Worm (Caenorhabditis elegans) whole organism, young adult: ENCODE results near the gene Y41C4A.8.

Experiments used
- B0035.1 ChIP-seq: sonication (generic microtip); optimal IDR thresholded peaks from 2 replicates; lab custom pipeline; 2016; ENCODE audit warnings: missing genetic modification characterization, mild to moderate bottlenecking, missing compliant biosample characterization, missing genotype, missing genetic modification reagents
- C17E4.6 ChIP-seq: fragments of 200-800 bp; sonication (Bioruptor generic); IDR thresholded peaks from 2 replicates; pipeline ENCODE4 v1.3.6; 2022; ENCODE audit warnings: missing genetic modification reagents, missing genetic modification characterization, missing compliant biosample characterization
- F10E7.11 ChIP-seq: sonication (generic microtip); optimal IDR thresholded peaks from 2 replicates; lab custom pipeline; 2017; ENCODE audit warnings: mild to moderate bottlenecking, missing genetic modification characterization, moderate library complexity, missing compliant biosample characterization
- F23B12.7 ChIP-seq: sonication (generic microtip); optimal IDR thresholded peaks from 2 replicates; lab custom pipeline; 2017; ENCODE audit warnings: missing genetic modification characterization, mild to moderate bottlenecking, missing compliant biosample characterization, antibody characterized with exemption, moderate library complexity; ENCODE audit not compliant: insufficient read depth
- F37B4.10 ChIP-seq: fragments of 200-800 bp; sonication (Bioruptor generic); IDR thresholded peaks from 2 replicates; pipeline ENCODE4 v1.3.6; 2022; ENCODE audit warnings: missing genetic modification characterization, missing compliant biosample characterization
- F55B11.4 ChIP-seq: sonication (generic microtip); optimal IDR thresholded peaks from 2 replicates; lab custom pipeline; 2016; ENCODE audit warnings: missing compliant biosample characterization, missing genetic modification characterization, borderline replicate concordance; ENCODE audit not compliant: insufficient read depth
- F57A8.1 ChIP-seq: fragments of 200-800 bp; sonication (Bioruptor generic); optimal IDR thresholded peaks from 2 replicates; lab custom pipeline; 2018; ENCODE audit warnings: mild to moderate bottlenecking, missing genetic modification characterization, moderate library complexity, missing compliant biosample characterization
- Y53G8AR.9 ChIP-seq: fragments of 200-800 bp; sonication (Bioruptor generic); conservative IDR thresholded peaks from 2 replicates; pipeline ENCODE4 v1.3.6; 2022; ENCODE audit warnings: missing genetic modification reagents, missing genetic modification characterization, missing compliant biosample characterization
- Y56A3A.18 ChIP-seq: fragments of 200-800 bp; sonication (Bioruptor generic); IDR thresholded peaks from 2 replicates; pipeline ENCODE4 v1.3.6; 2022; ENCODE audit warnings: missing genetic modification reagents, missing genetic modification characterization, missing compliant biosample characterization
- Y95B8A.8 ChIP-seq: fragments of 200-800 bp; sonication (Bioruptor generic); IDR thresholded peaks from 2 replicates; pipeline ENCODE4 v1.3.6; 2022; ENCODE audit warnings: missing genetic modification reagents, missing genetic modification characterization, missing compliant biosample characterization
- aptf-2 ChIP-seq: fragments of 200-800 bp; sonication (Bioruptor generic); conservative IDR thresholded peaks from 2 replicates; pipeline ENCODE4 v1.3.6; 2022; ENCODE audit warnings: missing genetic modification reagents, missing genetic modification characterization, missing compliant biosample characterization
- aptf-3 ChIP-seq: fragments of 200-800 bp; sonication (Bioruptor generic); IDR thresholded peaks from 2 replicates; pipeline ENCODE4 v1.3.6; 2022; ENCODE audit warnings: missing genetic modification characterization, missing compliant biosample characterization
- attf-6 ChIP-seq: fragments of 200-800 bp; sonication (Bioruptor generic); IDR thresholded peaks from 2 replicates; pipeline ENCODE4 v1.3.6; 2022; ENCODE audit warnings: missing genetic modification reagents, missing genetic modification characterization, missing compliant biosample characterization
- ccch-3 ChIP-seq: fragments of 200-800 bp; sonication (Bioruptor generic); optimal IDR thresholded peaks from 2 replicates; lab custom pipeline; 2018; ENCODE audit warnings: mild to moderate bottlenecking, missing genetic modification characterization, missing compliant biosample characterization
- ceh-100 ChIP-seq: fragments of 200-800 bp; sonication (Bioruptor generic); IDR thresholded peaks from 2 replicates; pipeline ENCODE4 v1.3.6; 2022; ENCODE audit warnings: missing genetic modification reagents, missing genetic modification characterization, missing compliant biosample characterization
- ceh-58 ChIP-seq: fragments of 200-800 bp; sonication (Bioruptor generic); IDR thresholded peaks from 2 replicates; pipeline ENCODE4 v1.3.6; 2022; ENCODE audit warnings: missing genetic modification characterization, missing compliant biosample characterization
- chd-7 ChIP-seq: sonication (generic microtip); optimal IDR thresholded peaks from 2 replicates; lab custom pipeline; 2016; ENCODE audit warnings: mild to moderate bottlenecking, missing genetic modification characterization, moderate library complexity, missing compliant biosample characterization
- dpff-1 ChIP-seq: sonication (generic microtip); optimal IDR thresholded peaks from 2 replicates; lab custom pipeline; 2017; ENCODE audit warnings: mild to moderate bottlenecking, missing genetic modification characterization, missing compliant biosample characterization
- dpl-1 ChIP-seq: fragments of 150-350 bp; optimal IDR thresholded peaks from 2 replicates; lab custom pipeline; 2014; ENCODE audit warnings: missing biosample characterization, missing genetic modification reagents, missing genetic modification characterization
- egrh-3 ChIP-seq: fragments of 200-800 bp; sonication (Bioruptor generic); IDR thresholded peaks from 2 replicates; pipeline ENCODE4 v1.3.6; 2022; ENCODE audit warnings: missing genetic modification reagents, missing genetic modification characterization, missing compliant biosample characterization
- ets-4 ChIP-seq: fragments of 200-800 bp; sonication (Bioruptor generic); optimal IDR thresholded peaks from 2 replicates; lab custom pipeline; 2018; ENCODE audit warnings: mild to moderate bottlenecking, missing genetic modification characterization, missing compliant biosample characterization
- him-1 ChIP-seq: sonication (generic microtip); optimal IDR thresholded peaks from 2 replicates; lab custom pipeline; 2016; ENCODE audit warnings: missing genotype, missing genetic modification reagents, missing genetic modification characterization, missing compliant biosample characterization
- hlh-12 ChIP-seq: sonication (generic microtip); optimal IDR thresholded peaks from 2 replicates; lab custom pipeline; 2016; ENCODE audit warnings: missing genetic modification characterization, missing compliant biosample characterization
- hmg-1.2 ChIP-seq: fragments of 200-800 bp; sonication (Bioruptor generic); IDR thresholded peaks from 2 replicates; pipeline ENCODE4 v1.3.6; 2022; ENCODE audit warnings: missing genetic modification reagents, missing genetic modification characterization, missing compliant biosample characterization
- let-526 ChIP-seq: fragments of 200-800 bp; sonication (Bioruptor generic); IDR thresholded peaks from 2 replicates; pipeline ENCODE4 v1.3.6; 2022; ENCODE audit warnings: missing genetic modification reagents, missing genetic modification characterization, missing compliant biosample characterization
- madf-6 ChIP-seq: fragments of 200-800 bp; sonication (Bioruptor generic); IDR thresholded peaks from 2 replicates; pipeline ENCODE4 v1.3.6; 2022; ENCODE audit warnings: missing genetic modification reagents, missing genetic modification characterization, missing compliant biosample characterization
- mcd-1 ChIP-seq: fragments of 200-800 bp; sonication (Bioruptor generic); IDR thresholded peaks from 2 replicates; pipeline ENCODE4 v1.3.6; 2022; ENCODE audit warnings: missing genetic modification reagents, missing genetic modification characterization, missing compliant biosample characterization
- mxl-1 ChIP-seq: sonication (generic microtip); optimal IDR thresholded peaks from 2 replicates; lab custom pipeline; 2016; ENCODE audit warnings: missing genetic modification characterization, missing compliant biosample characterization
- nfyb-1 ChIP-seq: fragments of 200-800 bp; sonication (Bioruptor generic); IDR thresholded peaks from 2 replicates; pipeline ENCODE4 v1.3.6; 2022; ENCODE audit warnings: missing genetic modification reagents, missing genetic modification characterization, missing compliant biosample characterization
- nhr-80 ChIP-seq: sonication (generic microtip); optimal IDR thresholded peaks from 2 replicates; lab custom pipeline; 2016; ENCODE audit warnings: missing genetic modification characterization, missing compliant biosample characterization
- pbrm-1 ChIP-seq: fragments of 200-800 bp; sonication (Bioruptor generic); IDR thresholded peaks from 2 replicates; pipeline ENCODE4 v1.3.6; 2022; ENCODE audit warnings: missing genetic modification reagents, missing genetic modification characterization, missing compliant biosample characterization
- pha-4 ChIP-seq: fragments of 150-350 bp; sonication (generic microtip); optimal IDR thresholded peaks from 2 replicates; lab custom pipeline; 2014; ENCODE audit warnings: missing biosample characterization, missing genetic modification reagents, missing genetic modification characterization
- rcor-1 ChIP-seq: fragments of 200-800 bp; sonication (Bioruptor generic); IDR thresholded peaks from 2 replicates; pipeline ENCODE4 v1.3.6; 2022; ENCODE audit warnings: missing genetic modification reagents, missing genetic modification characterization, missing compliant biosample characterization
- sdz-38 ChIP-seq: sonication (generic microtip); optimal IDR thresholded peaks from 2 replicates; lab custom pipeline; 2016; ENCODE audit warnings: missing genotype, missing genetic modification characterization, missing compliant biosample characterization
- snpc-4 ChIP-seq, 5 experiments: fragments of 150-350 bp in 1 of 5; sonication (generic microtip) in 4 of 5; optimal IDR thresholded peaks; 2 replicates each; lab custom pipeline; 2014 to 2018; ENCODE audit warnings: missing genetic modification characterization in 5 of 5, missing biosample characterization in 3 of 5, antibody characterized with exemption in 2 of 5, mild to moderate bottlenecking in 2 of 5, missing compliant biosample characterization in 2 of 5, missing genotype in 2 of 5, moderate library complexity in 2 of 5, missing genetic modification reagents in 1 of 5
- tbx-9 ChIP-seq: sonication (generic microtip); optimal IDR thresholded peaks from 2 replicates; lab custom pipeline; 2016; ENCODE audit warnings: borderline replicate concordance, missing genetic modification characterization, inconsistent platforms, missing compliant biosample characterization
- unc-130 ChIP-seq: sonication (generic microtip); optimal IDR thresholded peaks from 2 replicates; lab custom pipeline; 2016; ENCODE audit warnings: missing genetic modification reagents, missing genetic modification characterization, missing compliant biosample characterization
- xnd-1 ChIP-seq: sonication (generic microtip); optimal IDR thresholded peaks from 2 replicates; lab custom pipeline; 2016; ENCODE audit warnings: missing genotype, missing genetic modification reagents, missing genetic modification characterization, missing compliant biosample characterization
- zfh-2 ChIP-seq: fragments of 200-800 bp; sonication (Bioruptor generic); conservative IDR thresholded peaks from 2 replicates; pipeline ENCODE4 v1.3.6; 2022; ENCODE audit warnings: missing genetic modification reagents, missing genetic modification characterization, missing compliant biosample characterization
- ztf-3 ChIP-seq: fragments of 200-800 bp; sonication (Bioruptor generic); optimal IDR thresholded peaks from 2 replicates; lab custom pipeline; 2018; ENCODE audit warnings: mild to moderate bottlenecking, missing genetic modification characterization, missing compliant biosample characterization

Y41C4A.8 gene

ce11 chrIII:11731491-11731890, 22.9 kb upstream of the Y41C4A.8 start:
- TF ChIP-seq madf-6 (GFP tag; lab: Robert Waterston, UW), result no peak
- TF ChIP-seq F57A8.1 (GFP tag; lab: Kevin White, UChicago), result no peak
- no peak for TF ChIP-seq let-526 (GFP tag; lab: Robert Waterston, UW)
- no peak for TF ChIP-seq pha-4 (tag; lab: Kevin White, UChicago)
- TF ChIP-seq pbrm-1 (GFP tag; lab: Robert Waterston, UW), result no peak
- no peak for TF ChIP-seq ztf-3 (GFP tag; lab: Kevin White, UChicago)
- TF ChIP-seq dpff-1 (tag; lab: Kevin White, UChicago), result no peak
- TF ChIP-seq unc-130 (GFP tag; lab: Kevin White, UChicago), result no peak
- TF ChIP-seq Y95B8A.8, result no peak
- no peak for TF ChIP-seq B0035.1 (tag; lab: Kevin White, UChicago)
- TF ChIP-seq dpl-1 (GFP tag; lab: Kevin White, UChicago), result no peak

ce11 chrIII:11730850-11731249, 22.2 kb upstream of the Y41C4A.8 start:
- TF ChIP-seq snpc-4 (GFP tag; optimal IDR thresholded peaks at IDR 0.05; lab: Kevin White, UChicago), result no peak
- peak in 1 of 4 experiments; percentile 38 for TF ChIP-seq snpc-4 (tag; optimal IDR thresholded peaks at IDR 0.05; lab: Kevin White, UChicago)
- no peak for TF ChIP-seq hlh-12
- TF ChIP-seq aptf-2 (GFP tag; lab: Robert Waterston, UW), result no peak
- no peak for TF ChIP-seq Y53G8AR.9
- TF ChIP-seq F37B4.10 (GFP tag; lab: Robert Waterston, UW), result no peak
- TF ChIP-seq hmg-1.2 (GFP tag; lab: Robert Waterston, UW), result no peak
- no peak for TF ChIP-seq F23B12.7 (tag; lab: Kevin White, UChicago)
- no peak for TF ChIP-seq Y56A3A.18 (GFP tag; lab: Robert Waterston, UW)
- no peak for TF ChIP-seq tbx-9 (tag; lab: Kevin White, UChicago)
- peak; percentile 76 for TF ChIP-seq zfh-2 (GFP tag; lab: Robert Waterston, UW)
- no peak for TF ChIP-seq F55B11.4 (tag; lab: Kevin White, UChicago)
- TF ChIP-seq ccch-3 (GFP tag; lab: Kevin White, UChicago), result no peak
- no peak for TF ChIP-seq C17E4.6 (GFP tag; lab: Robert Waterston, UW)
- peak; percentile 49; the same call in 1 of the 2 replicates for TF ChIP-seq egrh-3 (GFP tag; lab: Robert Waterston, UW)
- TF ChIP-seq attf-6, result no peak
- no peak for TF ChIP-seq xnd-1 (tag; lab: Kevin White, UChicago)
- TF ChIP-seq him-1, result no peak
- TF ChIP-seq mxl-1 (tag; lab: Kevin White, UChicago), result no peak
- TF ChIP-seq rcor-1 (GFP tag; lab: Robert Waterston, UW), result no peak
- TF ChIP-seq ets-4 (GFP tag; lab: Kevin White, UChicago), result no peak
- TF ChIP-seq ceh-58 (GFP tag; lab: Robert Waterston, UW), result 0 out of 2 replicates have a peak, but pooled peaks have one; percentile 72
- no peak for TF ChIP-seq nfyb-1 (GFP tag; lab: Robert Waterston, UW)
- TF ChIP-seq, all 124 proteins: peak for 4

ce11 chrIII:11730312-11730711, 21.7 kb upstream of the Y41C4A.8 start, which contains the start of gene Y41C4A.18:
Gene Y41C4A.18 (plus strand): TSS chrIII:11730612.
- TF ChIP-seq F10E7.11 (tag; lab: Kevin White, UChicago), result no peak

ce11 chrIII:11727010-11727409, 18.4 kb upstream of the Y41C4A.8 start:
- TF ChIP-seq hmg-1.2 (GFP tag; lab: Robert Waterston, UW), result peak; percentile 72
- TF ChIP-seq sdz-38 (tag; lab: Kevin White, UChicago), result no peak
- TF ChIP-seq ccch-3 (GFP tag; lab: Kevin White, UChicago), result no peak
- TF ChIP-seq aptf-3, result no peak
- no peak for TF ChIP-seq attf-6
- TF ChIP-seq C17E4.6 (GFP tag; lab: Robert Waterston, UW), result no peak
- TF ChIP-seq nhr-80 (tag; lab: Kevin White, UChicago), result peak; percentile 4
- TF ChIP-seq zfh-2 (GFP tag; lab: Robert Waterston, UW), result no peak
- TF ChIP-seq mcd-1, result 0 out of 2 replicates have a peak, but pooled peaks have one; percentile 7
- TF ChIP-seq chd-7 (tag; lab: Kevin White, UChicago), result no peak
- TF ChIP-seq ceh-100 (GFP tag; lab: Robert Waterston, UW), result no peak
